Worm (Caenorhabditis elegans) whole organism, early embryonic: ENCODE results near the gene trpp-9.

Experiments
- B0310.2 ChIP-seq: sonication (generic microtip); optimal IDR thresholded peaks from 2 replicates; lab custom pipeline; 2016; ENCODE audit warnings: mild to moderate bottlenecking, missing genetic modification characterization, missing compliant biosample characterization
- F13C5.2 ChIP-seq: sonication (generic microtip); optimal IDR thresholded peaks from 2 replicates; lab custom pipeline; 2017; ENCODE audit warnings: mild to moderate bottlenecking, missing genetic modification characterization, inconsistent platforms, missing compliant biosample characterization
- aly-1 ChIP-seq: sonication (generic microtip); optimal IDR thresholded peaks from 2 replicates; lab custom pipeline; 2016; ENCODE audit warnings: missing genetic modification characterization, missing compliant biosample characterization
- ceh-13 ChIP-seq: fragments of 200-800 bp; sonication (Bioruptor generic); optimal IDR thresholded peaks from 2 replicates; lab custom pipeline; 2018; ENCODE audit warnings: mild to moderate bottlenecking, missing genetic modification characterization, missing compliant biosample characterization
- ceh-36 ChIP-seq: sonication (generic microtip); optimal IDR thresholded peaks from 2 replicates; lab custom pipeline; 2016; ENCODE audit warnings: missing genetic modification characterization, inconsistent platforms, missing compliant biosample characterization
- ets-7 ChIP-seq: sonication (generic microtip); optimal IDR thresholded peaks from 2 replicates; lab custom pipeline; 2016; ENCODE audit warnings: missing genotype, missing genetic modification characterization, missing compliant biosample characterization
- flt-1 ChIP-seq: fragments of 200-800 bp; sonication (Bioruptor generic); IDR thresholded peaks from 2 replicates; pipeline ENCODE4 v1.3.6; 2022; ENCODE audit warnings: missing genetic modification characterization, missing compliant biosample characterization
- hmbx-1 ChIP-seq: sonication (generic microtip); optimal IDR thresholded peaks from 2 replicates; lab custom pipeline; 2016; ENCODE audit warnings: mild to moderate bottlenecking, missing genetic modification characterization, missing compliant biosample characterization
- hmg-4 ChIP-seq: fragments of 200-800 bp; sonication (Bioruptor generic); optimal IDR thresholded peaks from 2 replicates; lab custom pipeline; 2018; ENCODE audit warnings: mild to moderate bottlenecking, missing genetic modification characterization, missing compliant biosample characterization
- hnd-1 ChIP-seq: sonication (generic microtip); optimal IDR thresholded peaks from 2 replicates; lab custom pipeline; 2016; ENCODE audit warnings: missing genetic modification characterization, missing compliant biosample characterization
- pes-1 ChIP-seq: fragments of 200-800 bp; sonication (Bioruptor generic); IDR thresholded peaks from 2 replicates; pipeline ENCODE4 v1.3.6; 2022; ENCODE audit warnings: missing genetic modification reagents, missing genetic modification characterization, missing compliant biosample characterization
- scrt-1 ChIP-seq: fragments of 200-800 bp; sonication (Bioruptor generic); IDR thresholded peaks from 2 replicates; pipeline ENCODE4 v1.3.6; 2022; ENCODE audit warnings: missing genetic modification characterization, missing compliant biosample characterization
- sea-1 ChIP-seq: fragments of 200-800 bp; sonication (Bioruptor generic); conservative IDR thresholded peaks from 2 replicates; pipeline ENCODE4 v1.3.6; 2022; ENCODE audit warnings: missing genetic modification characterization, missing compliant biosample characterization
- tbx-37 ChIP-seq: fragments of 200-800 bp; sonication (Bioruptor generic); conservative IDR thresholded peaks from 2 replicates; pipeline ENCODE4 v1.3.6; 2022; ENCODE audit warnings: missing genetic modification reagents, missing genetic modification characterization, missing compliant biosample characterization
- tra-4 ChIP-seq: sonication (generic microtip); optimal IDR thresholded peaks from 2 replicates; lab custom pipeline; 2017; ENCODE audit warnings: missing genetic modification characterization, missing compliant biosample characterization

The trpp-9 gene

ce11 chrX:11607500-11607823 lies 43.7 kb downstream of the trpp-9 start:
- TF ChIP-seq hmbx-1: no peak
- TF ChIP-seq F13C5.2: no peak

- TF ChIP-seq pes-1 (GFP tag; lab: Robert Waterston, UW): no peak
- TF ChIP-seq ets-7 (tag; lab: Kevin White, UChicago): no peak
- TF ChIP-seq scrt-1 (GFP tag; lab: Robert Waterston, UW): no peak
- TF ChIP-seq sea-1 (GFP tag; lab: Robert Waterston, UW): no peak
- no peak for TF ChIP-seq flt-1 (GFP tag; lab: Robert Waterston, UW)
- TF ChIP-seq ceh-36 (tag; lab: Kevin White, UChicago): no peak
- no peak for TF ChIP-seq hmg-4 (GFP tag; lab: Kevin White, UChicago)
- no peak for TF ChIP-seq B0310.2 (tag; lab: Kevin White, UChicago)
- TF ChIP-seq ceh-13 (GFP tag; lab: Kevin White, UChicago): no peak
- TF ChIP-seq hnd-1: no peak
Measured at ce11 chrX:11608110-11608759, 44.5 kb downstream of the trpp-9 start.

DNA sequence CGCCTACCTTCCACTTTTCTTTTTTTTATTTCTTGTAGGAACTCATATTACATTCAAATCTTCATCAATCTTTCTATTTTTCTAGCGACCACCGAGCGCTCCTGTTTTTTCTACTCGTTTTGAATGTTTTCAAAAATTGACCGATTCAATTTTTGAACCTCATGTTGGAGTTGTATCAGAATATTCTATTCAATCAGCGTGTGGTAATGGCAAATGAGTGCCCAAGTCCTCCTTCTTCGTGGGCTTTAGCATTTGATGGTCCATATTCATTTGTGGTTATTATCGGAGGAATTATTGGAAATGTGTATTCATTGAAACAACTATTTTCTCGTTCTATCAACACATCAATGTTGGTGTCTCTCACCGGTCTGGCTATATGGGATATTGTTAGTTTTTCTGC lies 53.7 kb downstream of the trpp-9 start, which contains the start of gene F52D10.4:
Gene F52D10.4 (plus strand): TSS at position 84 of the 400 bp plus-strand sequence.
- TF ChIP-seq tra-4 (tag; lab: Kevin White, UChicago) (no peak), pes-1 (GFP tag; lab: Robert Waterston, UW) (no peak), ceh-13 (GFP tag; lab: Kevin White, UChicago) (no peak), scrt-1 (GFP tag; lab: Robert Waterston, UW) (no peak), aly-1 (no peak), B0310.2 (tag; lab: Kevin White, UChicago) (no peak), tbx-37 (no peak)
